Worm (Caenorhabditis elegans): ENCODE data around the gene Y119D3B.21.
A peak's percentile ranks its signal among the peaks of the same experiment; 100 is the strongest.

Gene Y119D3B.21

ce11 chrIII:1221995-1222394 is 7.2 kb downstream of the Y119D3B.21 start:
- TF ChIP-seq nhr-47 (tag; optimal IDR thresholded peaks at IDR 0.05), result no peak
- TF ChIP-seq lsy-2 (tag; optimal IDR thresholded peaks at IDR 0.05), result no peak
- TF ChIP-seq elt-2 (tag; optimal IDR thresholded peaks at IDR 0.05), result peak; percentile 15
- TF ChIP-seq Y116A8C.19 (tag; optimal IDR thresholded peaks at IDR 0.05; ENCODE audit: borderline replicate concordance), result no peak

- TF ChIP-seq lin-14 (GFP tag; optimal IDR thresholded peaks at IDR 0.05), result peak; percentile 27
- no peak for TF ChIP-seq skn-1 (tag; optimal IDR thresholded peaks at IDR 0.05)
- peak in 1 of 2 experiments; percentile 16 for TF ChIP-seq lin-35 (GFP tag; optimal IDR thresholded peaks at IDR 0.05)
- TF ChIP-seq jun-1 (tag; optimal IDR thresholded peaks at IDR 0.05), result peak; percentile 16
- TF ChIP-seq mdl-1 (tag; optimal IDR thresholded peaks at IDR 0.05), result peak in 1 of 2 experiments; percentile 46
- TF ChIP-seq nhr-20 (tag; optimal IDR thresholded peaks at IDR 0.05), result peak; percentile 21
- peak; percentile 10 for TF ChIP-seq lin-13 (GFP tag; optimal IDR thresholded peaks at IDR 0.05)
- TF ChIP-seq lir-3 (tag; optimal IDR thresholded peaks at IDR 0.05; ENCODE audit: poor library complexity), result no peak
- peak in 1 of 2 experiments; percentile 18 for TF ChIP-seq lsy-2 (tag; optimal IDR thresholded peaks at IDR 0.05)
- TF ChIP-seq elt-2 (tag; optimal IDR thresholded peaks at IDR 0.05), result peak; percentile 24
- peak; percentile 6 for TF ChIP-seq nhr-77 (tag; optimal IDR thresholded peaks at IDR 0.05)
- peak; percentile 28 for TF ChIP-seq nhr-71 (tag; optimal IDR thresholded peaks at IDR 0.05)
- no peak for TF ChIP-seq dsc-1 (tag; optimal IDR thresholded peaks at IDR 0.05)
Measured at ce11 chrIII:1223319-1224093, 8.7 kb downstream of the Y119D3B.21 start.

ce11 chrIII:1225116-1225515 is 10.3 kb downstream of the Y119D3B.21 start:
- TF ChIP-seq fkh-8 (tag; optimal IDR thresholded peaks at IDR 0.05) (no peak), elt-2 (tag; optimal IDR thresholded peaks at IDR 0.05) (peak; percentile 69)

DNA sequence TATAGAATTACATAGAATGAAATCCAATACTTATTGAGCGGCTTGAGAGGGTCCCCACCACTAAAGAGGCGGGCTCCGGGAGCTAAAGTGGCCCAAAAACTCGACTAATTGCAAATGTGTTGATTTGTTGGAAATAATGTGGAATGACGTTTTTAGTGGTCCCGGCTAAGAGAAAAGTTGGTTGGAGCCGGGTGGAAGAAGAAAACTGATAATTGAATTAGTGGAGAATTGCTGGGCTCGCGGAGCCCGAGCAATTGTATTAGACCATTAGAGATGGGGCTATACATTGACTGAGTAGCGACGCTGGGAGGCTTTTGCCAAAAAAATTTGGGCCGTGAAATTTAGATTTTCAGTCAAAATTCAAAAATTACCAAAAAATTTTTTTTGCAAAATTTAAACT is 10.8 kb downstream of the Y119D3B.21 start:
- TF ChIP-seq Y116A8C.19 (tag; optimal IDR thresholded peaks at IDR 0.05; ENCODE audit: borderline replicate concordance) (no peak), blmp-1 (tag; optimal IDR thresholded peaks at IDR 0.05) (no peak), sup-37 (GFP tag; optimal IDR thresholded peaks at IDR 0.05) (no peak), ceh-90 (tag; optimal IDR thresholded peaks at IDR 0.05) (no peak), fkh-10 (GFP tag; optimal IDR thresholded peaks at IDR 0.05) (no peak), vab-15 (tag; optimal IDR thresholded peaks at IDR 0.05) (no peak), ceh-8 (GFP tag; optimal IDR thresholded peaks at IDR 0.05) (peak; percentile 76), dsc-1 (tag; optimal IDR thresholded peaks at IDR 0.05) (no peak), unc-62 (GFP tag; optimal IDR thresholded peaks at IDR 0.05) (no peak), lin-14 (GFP tag; optimal IDR thresholded peaks at IDR 0.05) (peak; percentile 47), nhr-237 (tag; optimal IDR thresholded peaks at IDR 0.05) (no peak), efl-1 (optimal IDR thresholded peaks at IDR 0.05) (no peak), efl-1 (GFP tag; optimal IDR thresholded peaks at IDR 0.05 in 1 of 2) (peak in 1 of 2 experiments; percentile 42), aly-2 (tag; optimal IDR thresholded peaks at IDR 0.05) (no peak), nhr-77 (tag; optimal IDR thresholded peaks at IDR 0.05) (no peak), ceh-88 (GFP tag; IDR thresholded peaks at IDR 0.05) (no peak), egl-27 (tag; optimal IDR thresholded peaks at IDR 0.05) (no peak), isw-1 (GFP tag; IDR thresholded peaks at IDR 0.05) (no peak), xbp-1 (tag; optimal IDR thresholded peaks at IDR 0.05) (no peak), nhr-11 (tag; optimal IDR thresholded peaks at IDR 0.05) (no peak)

DNA sequence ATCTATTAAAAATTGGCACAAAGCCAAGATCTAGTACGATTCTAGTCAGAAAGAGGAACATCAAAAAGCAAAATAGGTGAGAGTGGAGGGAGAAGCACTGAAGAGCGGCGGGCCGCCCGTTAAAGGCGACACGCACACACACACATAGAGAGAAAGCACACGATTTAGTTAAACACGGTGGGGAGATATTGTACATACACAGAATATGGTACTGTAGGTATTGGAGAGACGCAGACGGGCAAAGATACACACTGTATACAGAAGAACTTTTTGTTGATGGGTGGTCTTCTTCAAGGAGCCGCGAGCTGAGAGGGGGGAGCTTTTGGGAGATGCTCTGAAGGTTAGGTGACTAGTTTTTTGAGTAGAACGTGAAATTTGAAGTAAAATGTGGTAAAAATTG is 11.5 kb downstream of the Y119D3B.21 start:
- no peak for TF ChIP-seq pag-3 (tag; optimal IDR thresholded peaks at IDR 0.05; ENCODE audit: borderline replicate concordance, insufficient read depth)
- no peak for TF ChIP-seq unc-86 (tag; optimal IDR thresholded peaks at IDR 0.05)
- no peak for TF ChIP-seq unc-62 (GFP tag; optimal IDR thresholded peaks at IDR 0.05)
- no peak for TF ChIP-seq rnt-1 (tag; optimal IDR thresholded peaks at IDR 0.05)
- peak; percentile 12 for TF ChIP-seq nhr-77 (tag; optimal IDR thresholded peaks at IDR 0.05)
- no peak for TF ChIP-seq sptf-1 (tag; optimal IDR thresholded peaks at IDR 0.05)
- TF ChIP-seq nhr-85 (tag), result no peak
- no peak for TF ChIP-seq unc-98 (GFP tag; IDR thresholded peaks at IDR 0.05)
- TF ChIP-seq nhr-47 (tag; optimal IDR thresholded peaks at IDR 0.05), result no peak
- TF ChIP-seq mab-9 (GFP tag; IDR thresholded peaks at IDR 0.05), result no peak
- TF ChIP-seq tbx-2 (tag; optimal IDR thresholded peaks at IDR 0.05), result peak; percentile 9
- TF ChIP-seq nhr-90 (tag; optimal IDR thresholded peaks at IDR 0.05; ENCODE audit: poor library complexity), result no peak
- no peak for TF ChIP-seq ceh-63 (GFP tag; optimal IDR thresholded peaks at IDR 0.05)
- TF ChIP-seq snpc-4 (tag; optimal IDR thresholded peaks at IDR 0.05), result no peak
- no peak for TF ChIP-seq jun-1 (tag; optimal IDR thresholded peaks at IDR 0.05)
- no peak for TF ChIP-seq sox-4 (tag; optimal IDR thresholded peaks at IDR 0.05)

Measured in whole organism, L1 larva.